Fruit fly (Drosophila melanogaster): Measurements from ENCODE around the gene CG34133.

- TF ChIP-seq toe (GFP tag; optimal IDR thresholded peaks at IDR 0.05) (no peak), Mnt (GFP tag; optimal IDR thresholded peaks at IDR 0.05) (no peak), tj (GFP tag; optimal IDR thresholded peaks at IDR 0.05) (no peak), pad (GFP tag; optimal IDR thresholded peaks at IDR 0.05) (no peak), cnc (optimal IDR thresholded peaks at IDR 0.05) (no peak), CG33017 (tag; optimal IDR thresholded peaks at IDR 0.05) (no peak)
These were observed 38.5 kb downstream of the CG34133 start, which contains the start of gene CG31036 for dm6 chr3R:29907601-29908175.
